Fruit fly (Drosophila melanogaster) whole organism, prepupa: ENCODE data around the gene pcx.

ENCODE experiments used
- Blimp-1 ChIP-seq: fragments of 200-800 bp; sonication (Bioruptor generic); optimal IDR thresholded peaks from 3 replicates; lab custom pipeline; 2017; ENCODE audit warnings: missing biosample characterization, missing genetic modification characterization, mild to moderate bottlenecking, moderate library complexity, missing genetic modification reagents
- CG10631 ChIP-seq: fragments of 200-800 bp; sonication (Bioruptor generic); optimal IDR thresholded peaks from 2 replicates; lab custom pipeline; 2016; ENCODE audit warnings: missing biosample characterization, missing genetic modification characterization
- CG11902 ChIP-seq: fragments of 200-800 bp; sonication (Bioruptor generic); optimal IDR thresholded peaks from 3 replicates; lab custom pipeline; 2016; ENCODE audit warnings: missing biosample characterization, missing genetic modification characterization
- CG16779 ChIP-seq: fragments of 200-800 bp; sonication (Bioruptor generic); optimal IDR thresholded peaks from 3 replicates; lab custom pipeline; 2017; ENCODE audit warnings: missing biosample characterization, mild to moderate bottlenecking, missing genetic modification characterization
- CG3032 ChIP-seq: fragments of 200-800 bp; optimal IDR thresholded peaks from 2 replicates; lab custom pipeline; 2019; ENCODE audit warnings: missing biosample characterization, mild to moderate bottlenecking, missing genetic modification characterization, moderate library complexity
- CG31627 ChIP-seq: fragments of 200-800 bp; sonication (Bioruptor generic); optimal IDR thresholded peaks from 3 replicates; lab custom pipeline; 2016; ENCODE audit warnings: missing biosample characterization, missing genetic modification characterization
- CG3919 ChIP-seq: fragments of 200-800 bp; sonication (Bioruptor generic); optimal IDR thresholded peaks from 3 replicates; lab custom pipeline; 2016; ENCODE audit warnings: missing biosample characterization, missing genetic modification characterization
- CG4318 ChIP-seq: fragments of 200-800 bp; sonication (Bioruptor generic); optimal IDR thresholded peaks from 3 replicates; lab custom pipeline; 2017; ENCODE audit warnings: missing biosample characterization, mild to moderate bottlenecking, missing genetic modification characterization
- CG6163 ChIP-seq: fragments of 200-800 bp; sonication (Bioruptor generic); IDR thresholded peaks from 3 replicates; pipeline ENCODE4 v1.3.6; 2022; ENCODE audit warnings: missing biosample characterization, missing genetic modification characterization
- CG6276 ChIP-seq: fragments of 200-800 bp; sonication (Bioruptor generic); optimal IDR thresholded peaks from 2 replicates; lab custom pipeline; 2017; ENCODE audit warnings: missing biosample characterization, mild to moderate bottlenecking, missing genetic modification characterization
- CG7368 ChIP-seq: fragments of 200-800 bp; sonication (Bioruptor generic); optimal IDR thresholded peaks from 3 replicates; lab custom pipeline; 2016; ENCODE audit warnings: missing biosample characterization, missing genetic modification characterization
- CG8319 ChIP-seq: fragments of 200-800 bp; sonication (Bioruptor generic); optimal IDR thresholded peaks from 3 replicates; lab custom pipeline; 2016; ENCODE audit warnings: missing biosample characterization, missing genetic modification characterization
- CG9139 ChIP-seq: fragments of 200-800 bp; sonication (Bioruptor generic); optimal IDR thresholded peaks from 3 replicates; lab custom pipeline; 2017; ENCODE audit warnings: missing biosample characterization, mild to moderate bottlenecking, missing genetic modification characterization
- Eip75B ChIP-seq: fragments of 200-800 bp; sonication (Bioruptor generic); optimal IDR thresholded peaks from 3 replicates; lab custom pipeline; 2016; ENCODE audit warnings: missing biosample characterization, missing genetic modification characterization
- Eip78C ChIP-seq: fragments of 200-800 bp; sonication (Bioruptor generic); peaks from one replicate; lab custom pipeline; 2016; ENCODE audit warnings: missing biosample characterization, missing genetic modification characterization
- Eip93F ChIP-seq: fragments of 200-800 bp; sonication (Bioruptor generic); optimal IDR thresholded peaks from 2 replicates; lab custom pipeline; 2016; ENCODE audit warnings: missing biosample characterization, mild to moderate bottlenecking, missing genetic modification characterization
- Ets96B ChIP-seq: fragments of 200-800 bp; optimal IDR thresholded peaks from 2 replicates; lab custom pipeline; 2019; ENCODE audit warnings: missing biosample characterization, mild to moderate bottlenecking, missing genetic modification characterization, moderate library complexity
- Gug ChIP-seq: fragments of 200-800 bp; sonication (Bioruptor generic); IDR thresholded peaks from 2 replicates; pipeline ENCODE4 v1.3.6; 2022; ENCODE audit warnings: missing biosample characterization, missing genetic modification characterization
- Hr4 ChIP-seq: fragments of 200-800 bp; sonication (Bioruptor generic); optimal IDR thresholded peaks from 3 replicates; lab custom pipeline; 2016; ENCODE audit warnings: missing biosample characterization, missing genetic modification characterization
- OdsH ChIP-seq: fragments of 200-800 bp; sonication (Bioruptor generic); optimal IDR thresholded peaks from 3 replicates; lab custom pipeline; 2016; ENCODE audit warnings: missing biosample characterization, missing genetic modification characterization
- Smox ChIP-seq: fragments of 200-800 bp; sonication (Bioruptor generic); optimal IDR thresholded peaks from 3 replicates; lab custom pipeline; 2016; ENCODE audit warnings: missing biosample characterization, missing genetic modification characterization
- Sox14 ChIP-seq: fragments of 200-800 bp; sonication (Bioruptor generic); optimal IDR thresholded peaks from 3 replicates; lab custom pipeline; 2016; ENCODE audit warnings: missing biosample characterization, missing genetic modification characterization
- achi ChIP-seq: fragments of 200-800 bp; sonication (Bioruptor generic); optimal IDR thresholded peaks from 3 replicates; lab custom pipeline; 2016; ENCODE audit warnings: missing biosample characterization, missing genetic modification characterization
- cyc ChIP-seq: fragments of 200-800 bp; sonication (Bioruptor generic); optimal IDR thresholded peaks from 3 replicates; lab custom pipeline; 2016; ENCODE audit warnings: missing biosample characterization, missing genetic modification characterization
- dac ChIP-seq: fragments of 200-800 bp; sonication (Bioruptor generic); optimal IDR thresholded peaks from 2 replicates; lab custom pipeline; 2017; ENCODE audit warnings: missing biosample characterization, mild to moderate bottlenecking, missing genetic modification characterization
- dsx ChIP-seq: fragments of 200-800 bp; optimal IDR thresholded peaks from 3 replicates; lab custom pipeline; 2019; ENCODE audit warnings: missing biosample characterization, mild to moderate bottlenecking, missing genetic modification characterization, moderate library complexity; ENCODE audit not compliant: poor library complexity, severe bottlenecking
- esn ChIP-seq: fragments of 200-800 bp; sonication (Bioruptor generic); optimal IDR thresholded peaks from 2 replicates; lab custom pipeline; 2016; ENCODE audit warnings: missing biosample characterization, mild to moderate bottlenecking, missing genetic modification characterization, moderate library complexity
- fd85E ChIP-seq: fragments of 200-800 bp; sonication (Bioruptor generic); optimal IDR thresholded peaks from 3 replicates; lab custom pipeline; 2016; ENCODE audit warnings: missing biosample characterization, missing genetic modification characterization
- fkh ChIP-seq: fragments of 200-800 bp; sonication (Bioruptor generic); optimal IDR thresholded peaks from 3 replicates; lab custom pipeline; 2017; ENCODE audit warnings: missing biosample characterization, mild to moderate bottlenecking, missing genetic modification characterization, moderate library complexity
- net ChIP-seq: fragments of 200-800 bp; sonication (Bioruptor generic); optimal IDR thresholded peaks from 3 replicates; lab custom pipeline; 2016; ENCODE audit warnings: missing biosample characterization, missing genetic modification characterization
- pdm3 ChIP-seq: fragments of 200-800 bp; sonication (Bioruptor generic); optimal IDR thresholded peaks from 3 replicates; lab custom pipeline; 2016; ENCODE audit warnings: missing biosample characterization, missing genetic modification characterization
- spab ChIP-seq: fragments of 200-800 bp; sonication (Bioruptor generic); optimal IDR thresholded peaks from 2 replicates; lab custom pipeline; 2017; ENCODE audit warnings: missing biosample characterization, mild to moderate bottlenecking, missing genetic modification characterization, missing genetic modification reagents
- ss ChIP-seq, 2 experiments: fragments of 200-800 bp; sonication (Bioruptor generic); optimal IDR thresholded peaks; 2 replicates in 1 of 2; 3 replicates in 1 of 2; lab custom pipeline; 2017 to 2018; ENCODE audit warnings: mild to moderate bottlenecking in 2 of 2, missing biosample characterization in 2 of 2, missing genetic modification characterization in 2 of 2, moderate library complexity in 1 of 2
- svp ChIP-seq: fragments of 200-800 bp; sonication (Bioruptor generic); peaks from one replicate; lab custom pipeline; 2016; ENCODE audit warnings: missing biosample characterization, missing genetic modification characterization
- topi ChIP-seq: fragments of 200-800 bp; sonication (Bioruptor generic); optimal IDR thresholded peaks from 3 replicates; lab custom pipeline; 2016; ENCODE audit warnings: missing biosample characterization, missing genetic modification characterization
- vri ChIP-seq: fragments of 200-800 bp; sonication (Bioruptor generic); optimal IDR thresholded peaks from 3 replicates; lab custom pipeline; 2016; ENCODE audit warnings: missing biosample characterization, mild to moderate bottlenecking, missing genetic modification characterization

The pcx gene

dm6 chrX:2196086-2196732 is 28.9 kb upstream of the pcx start (continued):
- peak; percentile 100 for TF ChIP-seq svp
- TF ChIP-seq fd85E (GFP tag; lab: Kevin White, UChicago): no peak
- peak; percentile 12 for TF ChIP-seq Ets96B
- peak; percentile 2 to 27 for TF ChIP-seq ss (GFP tag; optimal IDR thresholded peaks at IDR 0.05; lab: Kevin White, UChicago)
- peak; percentile 27 for TF ChIP-seq achi (GFP tag; lab: Kevin White, UChicago)
- no peak for TF ChIP-seq CG11902
- peak; percentile 8 for TF ChIP-seq Eip75B (GFP tag; lab: Kevin White, UChicago)
- TF ChIP-seq vri: peak; percentile 90
- TF ChIP-seq pdm3 (GFP tag; lab: Kevin White, UChicago): peak; percentile 35
- peak; percentile 27 for TF ChIP-seq Sox14
- TF ChIP-seq fkh (GFP tag; lab: Kevin White, UChicago): no peak
- no peak for TF ChIP-seq dsx (GFP tag; lab: Kevin White, UChicago)
- no peak for TF ChIP-seq CG9139 (GFP tag; lab: Kevin White, UChicago)
- TF ChIP-seq Hr4 (GFP tag; lab: Kevin White, UChicago): peak; percentile 47
- TF ChIP-seq Blimp-1 (GFP tag; lab: Kevin White, UChicago): no peak
- no peak for TF ChIP-seq CG8319 (GFP tag; lab: Kevin White, UChicago)
- peak; percentile 45 for TF ChIP-seq topi (GFP tag; lab: Kevin White, UChicago)
- no peak for TF ChIP-seq CG4318 (GFP tag; lab: Kevin White, UChicago)
- TF ChIP-seq CG31627 (GFP tag; lab: Kevin White, UChicago): peak; percentile 48
- peak; percentile 38; the same call in 1 of the 2 replicates for TF ChIP-seq Gug (GFP tag; lab: Robert Waterston, UW)
- TF ChIP-seq CG6276: peak; percentile 1
- TF ChIP-seq CG16779 (tag; lab: Kevin White, UChicago): no peak
- peak; percentile 22 for TF ChIP-seq CG10631
- peak; percentile 52 for TF ChIP-seq OdsH
- TF ChIP-seq dac (GFP tag; lab: Kevin White, UChicago): no peak
- peak; percentile 40 for TF ChIP-seq cyc (GFP tag; lab: Kevin White, UChicago)

dm6 chrX:2197414-2198271 is 27.5 kb upstream of the pcx start:
- no peak for TF ChIP-seq Smox (GFP tag; lab: Kevin White, UChicago)
- peak; percentile 3 for TF ChIP-seq CG31627 (GFP tag; lab: Kevin White, UChicago)
- TF ChIP-seq CG7368 (GFP tag; lab: Kevin White, UChicago): no peak
- TF ChIP-seq Gug (GFP tag; lab: Robert Waterston, UW): no peak
- TF ChIP-seq Eip78C: peak; percentile 67
- TF ChIP-seq CG3919 (GFP tag; lab: Kevin White, UChicago): no peak
- TF ChIP-seq CG3032: no peak
- TF ChIP-seq net (GFP tag; lab: Kevin White, UChicago): no peak
- TF ChIP-seq achi (GFP tag; lab: Kevin White, UChicago): no peak
- peak; percentile 22 for TF ChIP-seq topi (GFP tag; lab: Kevin White, UChicago)
- TF ChIP-seq Eip93F (GFP tag; lab: Kevin White, UChicago): peak; percentile 54
- TF ChIP-seq esn (GFP tag; lab: Kevin White, UChicago): peak; percentile 28
- no peak for TF ChIP-seq CG6163 (GFP tag; lab: Robert Waterston, UW)
- TF ChIP-seq vri: peak; percentile 80
- no peak for TF ChIP-seq OdsH
- TF ChIP-seq Sox14: peak; percentile 68
- peak; percentile 98 for TF ChIP-seq svp
- no peak for TF ChIP-seq Eip75B (GFP tag; lab: Kevin White, UChicago)

dm6 chrX:2198272-2198571 is 26.9 kb upstream of the pcx start:
- TF ChIP-seq svp (peak; percentile 80), spab (no peak)
